Fruit fly (Drosophila melanogaster) whole organism, embryonic: ENCODE results near the gene CG43208.

ENCODE experiments used
- Antp ChIP-seq: fragments of 200-800 bp; sonication (Bioruptor generic); optimal IDR thresholded peaks from 3 replicates; lab custom pipeline; 2016; ENCODE audit warnings: missing biosample characterization, missing genetic modification characterization
- CG10147 ChIP-seq: fragments of 200-800 bp; sonication (Bioruptor generic); optimal IDR thresholded peaks from 2 replicates; lab custom pipeline; 2019; ENCODE audit warnings: missing biosample characterization, mild to moderate bottlenecking, missing genetic modification characterization, moderate library complexity
- CG10267 ChIP-seq: fragments of 200-800 bp; sonication (Bioruptor generic); optimal IDR thresholded peaks from 2 replicates; lab custom pipeline; 2018; ENCODE audit warnings: missing biosample characterization, mild to moderate bottlenecking, missing genetic modification characterization, moderate library complexity
- CG10565 ChIP-seq: fragments of 200-800 bp; sonication (Bioruptor generic); optimal IDR thresholded peaks from 3 replicates; lab custom pipeline; 2016; ENCODE audit warnings: missing biosample characterization, mild to moderate bottlenecking, missing genetic modification characterization
- CG11085 ChIP-seq: fragments of 200-800 bp; sonication (Bioruptor generic); IDR thresholded peaks from 2 replicates; pipeline ENCODE4 v1.3.6; 2022; ENCODE audit warnings: missing biosample characterization, missing genetic modification characterization
- CG11247 ChIP-seq: fragments of 200-800 bp; sonication (Bioruptor generic); IDR thresholded peaks from 2 replicates; pipeline ENCODE4 v1.3.6; 2022; ENCODE audit warnings: missing biosample characterization, missing genetic modification characterization
- CG11723 ChIP-seq: fragments of 200-800 bp; sonication (Bioruptor generic); optimal IDR thresholded peaks from 2 replicates; lab custom pipeline; 2017; ENCODE audit warnings: missing biosample characterization, mild to moderate bottlenecking, missing genetic modification characterization
- CG15514 ChIP-seq: fragments of 200-800 bp; sonication (Bioruptor generic); optimal IDR thresholded peaks from 3 replicates; lab custom pipeline; 2017; ENCODE audit warnings: missing biosample characterization, missing genetic modification characterization, mild to moderate bottlenecking, moderate library complexity, missing genetic modification reagents
- CG17568 ChIP-seq: fragments of 200-800 bp; sonication (Bioruptor generic); optimal IDR thresholded peaks from 2 replicates; lab custom pipeline; 2018; ENCODE audit warnings: missing biosample characterization, mild to moderate bottlenecking, missing genetic modification characterization, moderate library complexity
- CG6765 ChIP-seq: fragments of 200-800 bp; sonication (Bioruptor generic); optimal IDR thresholded peaks from 3 replicates; lab custom pipeline; 2017; ENCODE audit warnings: missing biosample characterization, mild to moderate bottlenecking, missing genetic modification characterization
- CG8359 ChIP-seq: fragments of 200-800 bp; sonication (Bioruptor generic); optimal IDR thresholded peaks from 2 replicates; lab custom pipeline; 2017; ENCODE audit warnings: missing biosample characterization, mild to moderate bottlenecking, missing genetic modification characterization, borderline replicate concordance
- CG9797 ChIP-seq: fragments of 200-800 bp; sonication (Bioruptor generic); optimal IDR thresholded peaks from 3 replicates; lab custom pipeline; 2018; ENCODE audit warnings: missing biosample characterization, mild to moderate bottlenecking, missing genetic modification characterization
- Camta ChIP-seq: fragments of 200-800 bp; sonication (Bioruptor generic); optimal IDR thresholded peaks from 2 replicates; lab custom pipeline; 2016; ENCODE audit warnings: missing biosample characterization, missing genetic modification characterization
- CrebB ChIP-seq: fragments of 200-800 bp; sonication (Bioruptor generic); optimal IDR thresholded peaks from 3 replicates; lab custom pipeline; 2018; ENCODE audit warnings: missing biosample characterization, mild to moderate bottlenecking, missing genetic modification characterization
- Dref ChIP-seq: fragments of 200-800 bp; sonication (Bioruptor generic); IDR thresholded peaks from 2 replicates; pipeline ENCODE4 v1.3.6; 2022; ENCODE audit warnings: missing biosample characterization, missing genetic modification characterization
- HHEX ChIP-seq: fragments of 200-800 bp; sonication (Bioruptor generic); optimal IDR thresholded peaks from 3 replicates; lab custom pipeline; 2017; ENCODE audit warnings: missing biosample characterization, mild to moderate bottlenecking, missing genetic modification characterization, missing genetic modification reagents
- Hr78 ChIP-seq, 2 experiments: fragments of 200-800 bp in 1 of 2; fragments of >200 bp in 1 of 2; sonication (Bioruptor generic) in 1 of 2; optimal IDR thresholded peaks; 2 replicates each; lab custom pipeline; 2017 to 2019; ENCODE audit warnings: missing biosample characterization in 2 of 2, missing genetic modification characterization in 2 of 2, mild to moderate bottlenecking in 1 of 2, moderate library complexity in 1 of 2
- Lhr ChIP-seq: fragments of 200-800 bp; sonication (Bioruptor generic); optimal IDR thresholded peaks from 3 replicates; lab custom pipeline; 2017; ENCODE audit warnings: mild to moderate bottlenecking, missing biosample characterization, missing genetic modification reagents, missing genetic modification characterization
- MESR4 ChIP-seq: fragments of 200-800 bp; sonication (Bioruptor generic); optimal IDR thresholded peaks from 2 replicates; lab custom pipeline; 2018; ENCODE audit warnings: missing biosample characterization, mild to moderate bottlenecking, missing genetic modification characterization, moderate library complexity
- Myb ChIP-seq: fragments of 200-800 bp; sonication (Bioruptor generic); optimal IDR thresholded peaks from 2 replicates; lab custom pipeline; 2016; ENCODE audit warnings: missing biosample characterization, missing genetic modification characterization
- Nf-YC ChIP-seq: fragments of 200-800 bp; optimal IDR thresholded peaks from 3 replicates; lab custom pipeline; 2019; ENCODE audit warnings: missing biosample characterization, mild to moderate bottlenecking, missing genetic modification characterization, moderate library complexity
- Tbp ChIP-seq: fragments of >200 bp; optimal IDR thresholded peaks from 2 replicates; lab custom pipeline; 2018; ENCODE audit warnings: missing biosample characterization, missing genetic modification characterization
- Xbp1 ChIP-seq: fragments of 200-800 bp; sonication (Bioruptor generic); optimal IDR thresholded peaks from 3 replicates; lab custom pipeline; 2016; ENCODE audit warnings: missing biosample characterization, mild to moderate bottlenecking, missing genetic modification characterization
- Xrp1 ChIP-seq: fragments of 200-800 bp; sonication (Bioruptor generic); IDR thresholded peaks from 2 replicates; pipeline ENCODE4 v1.3.6; 2022; ENCODE audit warnings: missing biosample characterization, missing genetic modification characterization
- YL-1 ChIP-seq: fragments of 200-800 bp; sonication (Bioruptor generic); optimal IDR thresholded peaks from 3 replicates; lab custom pipeline; 2017; ENCODE audit warnings: missing biosample characterization, mild to moderate bottlenecking, missing genetic modification characterization
- ab ChIP-seq: fragments of 200-800 bp; sonication (Bioruptor generic); optimal IDR thresholded peaks from 2 replicates; lab custom pipeline; 2016; ENCODE audit warnings: missing biosample characterization, missing genetic modification characterization
- ac ChIP-seq: fragments of 200-800 bp; sonication (Bioruptor generic); optimal IDR thresholded peaks from 3 replicates; lab custom pipeline; 2017; ENCODE audit warnings: missing biosample characterization, mild to moderate bottlenecking, missing genetic modification characterization
- ara ChIP-seq: fragments of 200-800 bp; sonication (Bioruptor generic); IDR thresholded peaks from 2 replicates; pipeline ENCODE4 v1.3.6; 2022; ENCODE audit warnings: missing biosample characterization, missing genetic modification characterization
- bowl ChIP-seq: fragments of 200-800 bp; sonication (Bioruptor generic); IDR thresholded peaks from 2 replicates; pipeline ENCODE4 v1.3.6; 2022; ENCODE audit warnings: missing biosample characterization, missing genetic modification characterization
- cas ChIP-seq: fragments of 200-800 bp; sonication (Bioruptor generic); IDR thresholded peaks from 2 replicates; pipeline ENCODE4 v1.3.6; 2022; ENCODE audit warnings: missing biosample characterization, missing genetic modification characterization
- cg ChIP-seq: fragments of 200-800 bp; sonication (Bioruptor generic); optimal IDR thresholded peaks from 3 replicates; lab custom pipeline; 2019; ENCODE audit warnings: missing biosample characterization, mild to moderate bottlenecking, missing genetic modification characterization, moderate library complexity
- chinmo ChIP-seq: fragments of 200-800 bp; sonication (Bioruptor generic); IDR thresholded peaks from 4 replicates; pipeline ENCODE4 v1.3.6; 2022; ENCODE audit warnings: missing biosample characterization, missing genetic modification characterization; ENCODE audit not compliant: partially characterized antibody
- corto ChIP-seq: fragments of 200-800 bp; sonication (Bioruptor generic); optimal IDR thresholded peaks from 2 replicates; lab custom pipeline; 2016; ENCODE audit warnings: missing biosample characterization, mild to moderate bottlenecking, missing genetic modification characterization, moderate library complexity
- dm ChIP-seq: fragments of 200-800 bp; sonication (Bioruptor generic); optimal IDR thresholded peaks from 3 replicates; lab custom pipeline; 2016; ENCODE audit warnings: missing biosample characterization, missing genetic modification characterization
- en ChIP-seq: fragments of 200-800 bp; sonication (Bioruptor generic); optimal IDR thresholded peaks from 2 replicates; lab custom pipeline; 2016; ENCODE audit warnings: missing biosample characterization, missing genetic modification characterization
- eve ChIP-seq, 2 experiments: fragments of >200 bp; optimal IDR thresholded peaks; 2 replicates each; lab custom pipeline; 2017; ENCODE audit warnings: missing biosample characterization in 2 of 2, missing genetic modification characterization in 2 of 2
- ind ChIP-seq: fragments of 200-800 bp; sonication (Bioruptor generic); optimal IDR thresholded peaks from 3 replicates; lab custom pipeline; 2016; ENCODE audit warnings: missing biosample characterization, missing genetic modification characterization
- jing ChIP-seq: fragments of 200-800 bp; sonication (Bioruptor generic); optimal IDR thresholded peaks from 2 replicates; lab custom pipeline; 2018; ENCODE audit warnings: missing biosample characterization, mild to moderate bottlenecking, missing genetic modification characterization
- jumu ChIP-seq: fragments of 200-800 bp; sonication (Bioruptor generic); optimal IDR thresholded peaks from 3 replicates; lab custom pipeline; 2016; ENCODE audit warnings: missing biosample characterization, missing genetic modification characterization
- kni ChIP-seq: fragments of 200-800 bp; sonication (Bioruptor generic); optimal IDR thresholded peaks from 3 replicates; lab custom pipeline; 2017; ENCODE audit warnings: mild to moderate bottlenecking, missing biosample characterization, missing genetic modification reagents, missing genetic modification characterization
- lmd ChIP-seq: fragments of 200-800 bp; sonication (Bioruptor generic); IDR thresholded peaks from 2 replicates; pipeline ENCODE4 v1.3.6; 2022; ENCODE audit warnings: missing biosample characterization, missing genetic modification characterization
- lola ChIP-seq, 3 experiments: fragments of >200 bp in 2 of 3; fragments of 200-800 bp in 1 of 3; sonication (Bioruptor generic) in 1 of 3; optimal IDR thresholded peaks; 2 replicates each; lab custom pipeline; 2017 to 2019; ENCODE audit warnings: missing biosample characterization in 3 of 3, missing genetic modification characterization in 3 of 3, mild to moderate bottlenecking in 1 of 3, moderate library complexity in 1 of 3
- nerfin-2 ChIP-seq: fragments of 200-800 bp; sonication (Bioruptor generic); IDR thresholded peaks from 2 replicates; pipeline ENCODE4 v1.3.6; 2022; ENCODE audit warnings: missing biosample characterization, missing genetic modification characterization; ENCODE audit not compliant: partially characterized antibody
- nom ChIP-seq: fragments of 200-800 bp; sonication (Bioruptor generic); optimal IDR thresholded peaks from 2 replicates; lab custom pipeline; 2017; ENCODE audit warnings: missing biosample characterization, missing genetic modification characterization, mild to moderate bottlenecking, moderate library complexity, missing genetic modification reagents
- pfk ChIP-seq: fragments of 200-800 bp; sonication (Bioruptor generic); optimal IDR thresholded peaks from 2 replicates; lab custom pipeline; 2018; ENCODE audit warnings: missing biosample characterization, mild to moderate bottlenecking, missing genetic modification characterization, moderate library complexity
- pzg ChIP-seq: fragments of 200-800 bp; sonication (Bioruptor generic); optimal IDR thresholded peaks from 3 replicates; lab custom pipeline; 2018; ENCODE audit warnings: missing biosample characterization, mild to moderate bottlenecking, missing genetic modification characterization, moderate library complexity
- ro ChIP-seq: fragments of 200-800 bp; sonication (Bioruptor generic); IDR thresholded peaks from 2 replicates; pipeline ENCODE4 v1.3.6; 2022; ENCODE audit warnings: missing biosample characterization, missing genetic modification characterization
- schlank ChIP-seq: fragments of 200-800 bp; sonication (Bioruptor generic); optimal IDR thresholded peaks from 2 replicates; lab custom pipeline; 2018; ENCODE audit warnings: missing biosample characterization, mild to moderate bottlenecking, missing genetic modification characterization
- slou ChIP-seq: fragments of 200-800 bp; sonication (Bioruptor generic); optimal IDR thresholded peaks from 3 replicates; lab custom pipeline; 2016; ENCODE audit warnings: missing biosample characterization, missing genetic modification characterization
- ssp ChIP-seq: fragments of 200-800 bp; sonication (Bioruptor generic); IDR thresholded peaks from 2 replicates; pipeline ENCODE4 v1.3.6; 2022; ENCODE audit warnings: missing biosample characterization, missing genetic modification characterization
- trem ChIP-seq: fragments of 200-800 bp; optimal IDR thresholded peaks from 3 replicates; lab custom pipeline; 2019; ENCODE audit warnings: missing biosample characterization, mild to moderate bottlenecking, missing genetic modification characterization, moderate library complexity

The CG43208 gene

DNA sequence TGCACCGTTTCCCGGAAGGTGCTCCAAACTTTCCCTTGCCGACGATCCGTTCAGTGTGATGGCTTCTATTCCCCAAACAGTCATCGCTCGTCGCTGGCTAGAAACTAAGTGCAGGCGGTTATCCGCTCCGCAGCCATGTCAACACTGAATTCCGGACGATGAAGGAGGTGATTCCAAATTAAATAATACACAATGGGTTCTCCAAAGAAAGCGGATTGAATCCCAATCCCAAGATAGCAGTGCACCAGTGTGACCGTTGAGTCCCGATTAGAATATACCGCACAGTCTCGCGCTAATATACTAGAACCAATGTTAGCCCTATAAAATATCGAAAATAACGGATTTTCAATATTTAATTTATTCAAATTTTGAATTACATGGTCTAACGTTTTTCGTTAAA, 31.5 kb upstream of the CG43208 start, which contains the start of gene TBC1D5 (continued):
- TF ChIP-seq trem (tag; lab: Kevin White, UChicago) (peak; percentile 4), CG10565 (GFP tag; lab: Kevin White, UChicago) (no peak), jumu (GFP tag; lab: Kevin White, UChicago) (no peak), pfk (no peak), ab (no peak), Xrp1 (no peak), HHEX (GFP tag; lab: Kevin White, UChicago) (no peak), ara (GFP tag; lab: Robert Waterston, UW) (no peak), Hr78 (GFP tag; optimal IDR thresholded peaks at IDR 0.05; lab: Kevin White, UChicago) (no peak), MESR4 (GFP tag; lab: Kevin White, UChicago) (peak; percentile 79), eve (GFP tag; optimal IDR thresholded peaks at IDR 0.05; lab: Kevin White, UChicago) (no peak), CG15514 (GFP tag; lab: Kevin White, UChicago) (peak; percentile 6), Antp (no peak), CG8359 (GFP tag; lab: Kevin White, UChicago) (no peak), lola (GFP tag; optimal IDR thresholded peaks at IDR 0.05; lab: Kevin White, UChicago) (no peak), cas (GFP tag; lab: Robert Waterston, UW) (no peak), Camta (no peak), bowl (GFP tag; lab: Robert Waterston, UW) (no peak), ind (GFP tag; lab: Kevin White, UChicago) (no peak), YL-1 (GFP tag; lab: Kevin White, UChicago) (peak; percentile 36), Xbp1 (GFP tag; lab: Kevin White, UChicago) (no peak), en (no peak), ssp (GFP tag; lab: Robert Waterston, UW) (no peak), CG10267 (peak; percentile 18), Dref (no peak), chinmo (peak; percentile 44; the same call in 1 of the 4 replicates), CG11723 (GFP tag; lab: Kevin White, UChicago) (no peak), schlank (tag; lab: Kevin White, UChicago) (no peak), CG6765 (GFP tag; lab: Kevin White, UChicago) (no peak), slou (no peak), lmd (GFP tag; lab: Robert Waterston, UW) (no peak), CG11247 (no peak), CrebB (tag; lab: Kevin White, UChicago) (no peak), dm (GFP tag; lab: Kevin White, UChicago) (no peak), pzg (GFP tag; lab: Kevin White, UChicago) (peak; percentile 70), Lhr (peak; percentile 11), Nf-YC (tag; lab: Kevin White, UChicago) (no peak), CG10147 (GFP tag; lab: Kevin White, UChicago) (no peak), CG11085 (GFP tag; lab: Robert Waterston, UW) (no peak), kni (GFP tag; lab: Kevin White, UChicago) (no peak), Tbp (GFP tag; lab: Kevin White, UChicago) (no peak), cg (GFP tag; lab: Kevin White, UChicago) (no peak), nom (GFP tag; lab: Kevin White, UChicago) (no peak), CG9797 (peak; percentile 77), Myb (peak; percentile 93), ro (GFP tag; lab: Robert Waterston, UW) (no peak), jing (GFP tag; lab: Kevin White, UChicago) (no peak), CG17568 (no peak), nerfin-2 (GFP tag; lab: Robert Waterston, UW) (no peak), corto (GFP tag; lab: Kevin White, UChicago) (no peak), ac (GFP tag; lab: Kevin White, UChicago) (no peak)
